Fruit fly (Drosophila melanogaster) whole organism, pupa: Measurements from ENCODE around the gene Alh.
A peak's percentile ranks its signal among the peaks of the same experiment; 100 is the strongest.

ENCODE experiments used
- CG10348 ChIP-seq: fragments of 200-800 bp; sonication (Bioruptor generic); IDR thresholded peaks from 2 replicates; pipeline ENCODE4 v1.3.6; 2022; ENCODE audit warnings: missing biosample characterization, missing genetic modification characterization
- CG12605 ChIP-seq: fragments of 200-800 bp; sonication (Bioruptor generic); IDR thresholded peaks from 2 replicates; pipeline ENCODE4 v1.3.6; 2022; ENCODE audit warnings: missing biosample characterization, missing genetic modification characterization
- CG13204 ChIP-seq: fragments of 200-800 bp; sonication (Bioruptor generic); optimal IDR thresholded peaks from 2 replicates; lab custom pipeline; 2018; ENCODE audit warnings: missing biosample characterization, mild to moderate bottlenecking, missing genetic modification characterization, moderate library complexity
- CG14655 ChIP-seq: fragments of 200-800 bp; sonication (Bioruptor generic); optimal IDR thresholded peaks from 3 replicates; lab custom pipeline; 2017; ENCODE audit warnings: mild to moderate bottlenecking, missing biosample characterization, missing genetic modification reagents, missing genetic modification characterization
- CG15710 ChIP-seq: fragments of 200-800 bp; sonication (Bioruptor generic); optimal IDR thresholded peaks from 2 replicates; lab custom pipeline; 2018; ENCODE audit warnings: missing biosample characterization, mild to moderate bottlenecking, missing genetic modification characterization, moderate library complexity
- CG17806 ChIP-seq: fragments of 200-800 bp; sonication (Bioruptor generic); optimal IDR thresholded peaks from 2 replicates; lab custom pipeline; 2018; ENCODE audit warnings: missing biosample characterization, mild to moderate bottlenecking, missing genetic modification characterization, moderate library complexity
- CG32121 ChIP-seq: fragments of 200-800 bp; sonication (Bioruptor generic); IDR thresholded peaks from 2 replicates; pipeline ENCODE4 v1.3.6; 2022; ENCODE audit warnings: missing biosample characterization, missing genetic modification characterization
- CG34367 ChIP-seq: fragments of 200-800 bp; sonication (Bioruptor generic); optimal IDR thresholded peaks from 2 replicates; lab custom pipeline; 2018; ENCODE audit warnings: missing biosample characterization, mild to moderate bottlenecking, missing genetic modification characterization
- CG4496 ChIP-seq: fragments of 200-800 bp; sonication (Bioruptor generic); IDR thresholded peaks from 3 replicates; pipeline ENCODE4 v1.3.6; 2022; ENCODE audit warnings: missing biosample characterization, missing genetic modification characterization
- CG8159 ChIP-seq: fragments of 200-800 bp; sonication (Bioruptor generic); optimal IDR thresholded peaks from 3 replicates; lab custom pipeline; 2018; ENCODE audit warnings: missing biosample characterization, mild to moderate bottlenecking, missing genetic modification characterization, moderate library complexity
- CG8301 ChIP-seq: fragments of 200-800 bp; sonication (Bioruptor generic); optimal IDR thresholded peaks from 2 replicates; lab custom pipeline; 2018; ENCODE audit warnings: missing biosample characterization, mild to moderate bottlenecking, missing genetic modification characterization
- CG9948 ChIP-seq: fragments of 200-800 bp; sonication (Bioruptor generic); optimal IDR thresholded peaks from 2 replicates; lab custom pipeline; 2018; ENCODE audit warnings: missing biosample characterization, mild to moderate bottlenecking, missing genetic modification characterization, moderate library complexity
- D1 ChIP-seq: fragments of 200-800 bp; sonication (Bioruptor generic); optimal IDR thresholded peaks from 2 replicates; lab custom pipeline; 2018; ENCODE audit warnings: missing biosample characterization, mild to moderate bottlenecking, missing genetic modification characterization, moderate library complexity
- EcR ChIP-seq: fragments of 200-800 bp; sonication (Bioruptor generic); optimal IDR thresholded peaks from 3 replicates; lab custom pipeline; 2019; ENCODE audit warnings: missing biosample characterization, missing genetic modification characterization, mild to moderate bottlenecking, moderate library complexity, missing genetic modification reagents
- Ets98B ChIP-seq: fragments of 200-800 bp; sonication (Bioruptor generic); IDR thresholded peaks from 2 replicates; pipeline ENCODE4 v1.3.6; 2022; ENCODE audit warnings: missing biosample characterization, missing genetic modification characterization
- Pif1A ChIP-seq: fragments of 200-800 bp; sonication (Bioruptor generic); optimal IDR thresholded peaks from 3 replicates; lab custom pipeline; 2016; ENCODE audit warnings: missing biosample characterization, missing genetic modification characterization
- Pif1B ChIP-seq: fragments of 200-800 bp; sonication (Bioruptor generic); optimal IDR thresholded peaks from 3 replicates; lab custom pipeline; 2016; ENCODE audit warnings: missing biosample characterization, missing genetic modification characterization
- Snoo ChIP-seq: fragments of 200-800 bp; sonication (Bioruptor generic); optimal IDR thresholded peaks from 3 replicates; lab custom pipeline; 2017; ENCODE audit warnings: missing biosample characterization, mild to moderate bottlenecking, missing genetic modification characterization, inconsistent platforms
- fd96Ca ChIP-seq: fragments of 200-800 bp; sonication (Bioruptor generic); IDR thresholded peaks from 3 replicates; pipeline ENCODE4 v1.3.6; 2022; ENCODE audit warnings: missing biosample characterization, missing genetic modification characterization
- gl ChIP-seq: fragments of 200-800 bp; sonication (Bioruptor generic); optimal IDR thresholded peaks from 2 replicates; lab custom pipeline; 2018; ENCODE audit warnings: missing biosample characterization, mild to moderate bottlenecking, missing genetic modification characterization
- rn ChIP-seq: fragments of 200-800 bp; sonication (Bioruptor generic); IDR thresholded peaks from 2 replicates; pipeline ENCODE4 v1.3.6; 2022; ENCODE audit warnings: missing biosample characterization, missing genetic modification characterization

Gene Alh

DNA sequence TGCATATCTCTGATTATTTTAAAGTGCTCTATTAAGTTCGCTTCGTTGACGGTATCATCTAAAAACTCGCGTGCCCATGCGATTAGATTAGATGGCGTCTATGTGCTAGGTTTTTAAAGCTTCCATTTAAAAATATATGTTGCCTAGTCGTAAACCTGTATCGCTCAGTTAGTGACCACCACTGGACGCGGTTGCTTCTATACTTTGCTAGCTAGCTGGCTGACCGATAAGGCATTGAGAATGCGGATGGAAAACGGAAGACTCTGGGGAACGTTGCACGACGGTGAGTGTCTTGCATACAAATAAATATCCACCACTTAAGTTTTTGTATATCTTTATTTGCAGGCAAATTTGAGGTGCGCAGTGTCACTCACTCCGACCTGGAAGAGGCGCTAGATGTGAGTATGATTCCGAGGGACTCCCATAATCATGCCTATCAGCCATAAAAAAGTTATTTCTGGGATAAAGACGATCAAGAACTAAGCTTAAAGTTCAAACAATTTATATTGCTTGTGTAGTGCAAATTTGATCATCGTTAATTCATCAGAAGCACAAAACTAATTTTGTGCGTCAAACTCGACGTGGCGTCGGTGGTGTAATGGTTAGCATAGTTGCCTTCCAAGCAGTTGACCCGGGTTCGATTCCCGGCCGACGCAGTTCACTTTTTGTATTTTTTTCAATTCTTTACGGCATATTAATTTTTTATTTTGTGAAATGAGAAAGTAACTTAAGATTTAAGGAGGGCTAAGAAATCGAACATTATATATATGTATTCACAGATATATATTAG is 5.5 kb upstream of the Alh start, which contains the start of gene CG31248:
Gene CG31248 (plus strand): TSS at position 41 of the 790 bp plus-strand sequence.
- TF ChIP-seq CG8301 (tag; lab: Kevin White, UChicago) (no peak), CG12605 (GFP tag; lab: Robert Waterston, UW) (peak; percentile 21; the same call in 1 of the 2 replicates)

dm6 chr3R:7127966-7128365 is 4.0 kb upstream of the Alh start, which contains the start of gene CG10068:
TSS of gene CG10068 (minus strand) at chr3R:7128027.
- TF ChIP-seq Snoo (tag; lab: Kevin White, UChicago): peak; percentile 75
- peak; percentile 91 for TF ChIP-seq Ets98B (GFP tag; lab: Robert Waterston, UW)
- no peak for TF ChIP-seq fd96Ca (GFP tag; lab: Robert Waterston, UW)
- TF ChIP-seq CG17806: peak; percentile 80
- TF ChIP-seq Pif1B (GFP tag; lab: Kevin White, UChicago): peak; percentile 84
- peak; percentile 77 for TF ChIP-seq CG8159 (tag; lab: Kevin White, UChicago)
- TF ChIP-seq CG9948 (tag; lab: Kevin White, UChicago): peak; percentile 67
- TF ChIP-seq gl: peak; percentile 56
- TF ChIP-seq CG8301 (tag; lab: Kevin White, UChicago): peak; percentile 78
- TF ChIP-seq Pif1A (GFP tag; lab: Kevin White, UChicago): peak; percentile 76
- TF ChIP-seq rn: peak; percentile 79
- TF ChIP-seq CG4496 (GFP tag; lab: Robert Waterston, UW): peak; percentile 93; the same call in 2 of the 3 replicates
- no peak for TF ChIP-seq EcR (GFP tag; lab: Kevin White, UChicago)
- TF ChIP-seq CG32121 (GFP tag; lab: Robert Waterston, UW): peak; percentile 77
- TF ChIP-seq D1 (tag; lab: Kevin White, UChicago): peak; percentile 10
- TF ChIP-seq CG12605 (GFP tag; lab: Robert Waterston, UW): peak; percentile 76
- peak; percentile 61 for TF ChIP-seq CG34367 (tag; lab: Kevin White, UChicago)
- TF ChIP-seq CG14655: no peak
- TF ChIP-seq CG13204 (GFP tag; lab: Kevin White, UChicago): no peak
- peak; percentile 80 for TF ChIP-seq CG15710 (tag; lab: Kevin White, UChicago)
- no peak for TF ChIP-seq CG10348 (GFP tag; lab: Robert Waterston, UW)

- peak; percentile 74 for TF ChIP-seq EcR (GFP tag; lab: Kevin White, UChicago)
- TF ChIP-seq D1 (tag; lab: Kevin White, UChicago): no peak
- TF ChIP-seq, all 21 proteins: peak for 1
These were observed 286 bp downstream of the Alh start for dm6 chr3R:7123699-7124098.

DNA sequence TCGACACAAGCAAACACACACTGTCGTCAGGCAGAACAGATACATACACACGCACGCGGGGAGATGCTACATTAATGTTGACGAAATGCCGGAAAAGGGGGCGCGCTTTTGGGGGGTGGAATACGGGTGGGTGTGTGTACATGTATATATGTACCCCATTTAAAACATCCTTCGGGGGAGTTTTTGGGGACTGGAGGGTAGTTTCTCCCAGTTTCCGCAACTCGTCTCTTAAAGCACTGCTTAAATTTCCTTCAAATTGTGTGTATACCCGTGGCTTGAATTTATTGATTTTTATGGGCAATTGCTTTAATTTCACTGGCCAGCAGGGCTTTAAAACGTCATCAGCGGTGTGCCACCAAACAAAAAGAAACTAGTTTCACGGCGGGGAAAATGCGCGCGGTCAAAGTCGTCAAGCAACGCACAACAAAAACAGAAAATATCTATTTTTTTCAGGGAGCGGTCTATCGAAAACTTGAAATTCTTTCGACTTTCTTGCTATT is 862 bp downstream of the Alh start:
- TF ChIP-seq CG12605 (GFP tag; lab: Robert Waterston, UW): no peak
- 0 out of 2 replicates have a peak, but pooled peaks have one; percentile 17 for TF ChIP-seq CG32121 (GFP tag; lab: Robert Waterston, UW)

dm6 chr3R:7122172-7123072 is 1.6 kb downstream of the Alh start:
- no peak for TF ChIP-seq CG14655
- no peak for TF ChIP-seq gl
- no peak for TF ChIP-seq Pif1A (GFP tag; lab: Kevin White, UChicago)
- no peak for TF ChIP-seq CG12605 (GFP tag; lab: Robert Waterston, UW)
- no peak for TF ChIP-seq CG17806
- TF ChIP-seq CG8159 (tag; lab: Kevin White, UChicago): no peak
- no peak for TF ChIP-seq Ets98B (GFP tag; lab: Robert Waterston, UW)
- no peak for TF ChIP-seq CG15710 (tag; lab: Kevin White, UChicago)
- peak; percentile 94 for TF ChIP-seq EcR (GFP tag; lab: Kevin White, UChicago)
- TF ChIP-seq CG8301 (tag; lab: Kevin White, UChicago): no peak
- 0 out of 3 replicates have a peak, but pooled peaks have one; percentile 6 for TF ChIP-seq CG4496 (GFP tag; lab: Robert Waterston, UW)
- no peak for TF ChIP-seq Snoo (tag; lab: Kevin White, UChicago)
- TF ChIP-seq CG13204 (GFP tag; lab: Kevin White, UChicago): no peak
- TF ChIP-seq fd96Ca (GFP tag; lab: Robert Waterston, UW): no peak

- no peak for TF ChIP-seq Pif1A (GFP tag; lab: Kevin White, UChicago)
- no peak for TF ChIP-seq Snoo (tag; lab: Kevin White, UChicago)
- no peak for TF ChIP-seq CG12605 (GFP tag; lab: Robert Waterston, UW)
- TF ChIP-seq CG14655: no peak
- no peak for TF ChIP-seq Pif1B (GFP tag; lab: Kevin White, UChicago)
- TF ChIP-seq EcR (GFP tag; lab: Kevin White, UChicago): no peak
- TF ChIP-seq gl: no peak
- no peak for TF ChIP-seq CG34367 (tag; lab: Kevin White, UChicago)
- no peak for TF ChIP-seq rn
- no peak for TF ChIP-seq CG10348 (GFP tag; lab: Robert Waterston, UW)
- TF ChIP-seq Ets98B (GFP tag; lab: Robert Waterston, UW): no peak
These were observed 6.4 kb downstream of the Alh start, which contains the start of gene Mlp84B for dm6 chr3R:7117590-7117989. TSS of gene Mlp84B (minus strand) at chr3R:7117732.
